Worm (Caenorhabditis elegans) whole organism, L4/young adult: Measurements from ENCODE around the gene prk-1.

Experiments used
- W03F9.2 ChIP-seq: fragments of 150-350 bp; optimal IDR thresholded peaks from 2 replicates; lab custom pipeline; 2014; ENCODE audit warnings: missing biosample characterization, missing genetic modification characterization
- dao-5 ChIP-seq: sonication (generic microtip); optimal IDR thresholded peaks from 2 replicates; lab custom pipeline; 2016; ENCODE audit warnings: missing genotype, missing genetic modification characterization, moderate library complexity, missing compliant biosample characterization
- him-1 ChIP-seq: sonication (generic microtip); optimal IDR thresholded peaks from 2 replicates; lab custom pipeline; 2016; ENCODE audit warnings: missing genotype, missing genetic modification reagents, missing genetic modification characterization, missing compliant biosample characterization

prk-1 gene

ce11 chrIII:6989900-6990299 lies at the start of gene prk-1:
Gene prk-1 (plus strand): TSS chrIII:6990168.
- TF ChIP-seq him-1 (tag; lab: Kevin White, UChicago) (no peak), W03F9.2 (tag; lab: Kevin White, UChicago) (no peak), dao-5 (tag; lab: Kevin White, UChicago) (no peak)

DNA sequence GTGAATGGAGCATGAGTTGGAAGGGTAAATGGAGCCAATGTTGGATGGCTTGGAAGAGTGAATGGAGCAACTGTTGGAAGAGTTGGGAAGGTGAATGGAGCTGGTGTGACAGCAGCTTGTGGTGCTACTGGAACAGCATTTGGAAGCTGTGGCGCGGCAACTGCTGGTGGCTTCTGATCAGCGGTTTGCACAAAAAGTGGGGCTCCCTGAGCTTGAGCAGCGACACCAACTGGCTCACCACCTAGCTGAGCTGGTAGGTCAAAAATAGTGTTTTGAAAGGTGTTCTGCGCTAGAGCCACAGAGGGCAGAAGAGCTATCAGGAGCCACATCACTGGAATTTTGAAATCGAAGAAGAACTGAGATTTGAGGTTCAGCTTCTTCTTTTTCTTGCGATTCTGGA lies 44.6 kb upstream of the prk-1 start:
- TF ChIP-seq dao-5 (tag; lab: Kevin White, UChicago) = no peak
- no peak for TF ChIP-seq W03F9.2 (tag; lab: Kevin White, UChicago)
- no peak for TF ChIP-seq him-1 (tag; lab: Kevin White, UChicago)

DNA sequence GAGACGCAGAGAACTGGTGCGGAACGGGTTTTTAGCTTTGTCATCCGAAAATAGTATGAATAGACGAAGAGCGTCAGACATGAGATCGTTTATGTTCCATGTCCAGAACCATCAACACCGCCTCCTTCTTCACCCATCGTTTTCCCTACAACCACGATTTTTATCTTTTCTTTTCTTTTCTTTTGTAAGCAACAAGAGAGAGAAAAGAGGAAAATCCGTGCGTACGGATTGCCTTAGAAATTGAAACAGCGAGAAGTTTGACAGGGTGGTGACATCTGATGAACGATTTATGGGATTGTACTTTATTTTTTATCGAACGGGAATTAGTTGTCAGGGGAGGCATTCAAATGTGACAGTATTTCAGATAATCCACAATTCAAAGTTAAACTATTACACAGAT lies 44.2 kb upstream of the prk-1 start, which contains the start of gene abu-13:
abu-13 (minus strand) TSS at position 152 of the 400 bp plus-strand sequence.
- no peak for TF ChIP-seq dao-5 (tag; lab: Kevin White, UChicago)
- TF ChIP-seq him-1 (tag; lab: Kevin White, UChicago) = no peak
- TF ChIP-seq W03F9.2 (tag; lab: Kevin White, UChicago) = no peak

DNA sequence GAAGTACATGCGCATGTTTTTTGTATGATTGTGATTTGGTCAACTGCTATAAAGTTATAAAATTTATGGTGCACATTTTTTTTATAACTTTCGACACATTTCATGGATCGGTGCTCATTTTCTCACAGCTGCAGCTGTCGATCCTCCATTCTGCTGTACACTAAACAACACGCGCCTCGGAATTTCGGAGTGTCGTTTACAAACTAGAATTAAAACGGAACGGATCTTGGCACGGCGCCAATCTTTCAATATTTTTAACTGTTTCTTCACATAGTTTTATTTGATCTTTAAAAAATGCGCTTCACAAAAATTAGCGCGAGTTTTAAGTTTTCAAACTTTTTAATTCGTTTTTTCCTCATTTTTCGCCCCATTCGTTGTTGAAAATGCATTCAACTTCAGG lies 43.6 kb upstream of the prk-1 start, which contains the start of gene let-711:
let-711 (plus strand) TSS at position 337 of the 400 bp plus-strand sequence.
- TF ChIP-seq dao-5 (tag; lab: Kevin White, UChicago) (no peak), him-1 (tag; lab: Kevin White, UChicago) (no peak), W03F9.2 (tag; lab: Kevin White, UChicago) (no peak)

DNA sequence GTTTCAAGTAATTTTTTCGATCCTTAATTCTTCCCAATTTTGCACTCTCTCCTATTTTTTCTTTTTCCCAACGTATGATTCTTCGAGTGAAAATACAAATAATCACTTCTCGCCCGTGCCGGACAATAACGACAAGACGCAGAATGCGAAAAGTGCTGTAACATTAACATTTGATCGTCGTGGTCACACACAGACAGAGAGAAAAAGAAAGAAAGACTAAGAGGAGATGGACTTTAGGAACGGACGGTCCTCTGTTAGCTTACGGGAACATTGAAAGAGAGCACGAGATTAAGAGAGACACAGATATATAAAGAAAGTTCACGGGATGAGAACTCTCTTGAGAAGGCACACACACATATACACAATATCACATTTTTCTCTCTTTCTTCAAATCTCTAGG lies 42.1 kb upstream of the prk-1 start:
- TF ChIP-seq him-1 (tag; lab: Kevin White, UChicago) = no peak
- no peak for TF ChIP-seq dao-5 (tag; lab: Kevin White, UChicago)
- no peak for TF ChIP-seq W03F9.2 (tag; lab: Kevin White, UChicago)

- TF ChIP-seq W03F9.2 (tag; lab: Kevin White, UChicago) (no peak), dao-5 (tag; lab: Kevin White, UChicago) (no peak), him-1 (tag; lab: Kevin White, UChicago) (no peak)
Measured at ce11 chrIII:6951435-6951834, 38.5 kb upstream of the prk-1 start.

- no peak for TF ChIP-seq W03F9.2 (tag; lab: Kevin White, UChicago)
- no peak for TF ChIP-seq him-1 (tag; lab: Kevin White, UChicago)
- TF ChIP-seq dao-5 (tag; lab: Kevin White, UChicago) = no peak
Measured at ce11 chrIII:6953373-6953772, 36.6 kb upstream of the prk-1 start.

- TF ChIP-seq W03F9.2 (tag; lab: Kevin White, UChicago) (no peak), him-1 (tag; lab: Kevin White, UChicago) (no peak), dao-5 (tag; lab: Kevin White, UChicago) (no peak)
Measured at ce11 chrIII:6953978-6954377, 36.0 kb upstream of the prk-1 start.

DNA sequence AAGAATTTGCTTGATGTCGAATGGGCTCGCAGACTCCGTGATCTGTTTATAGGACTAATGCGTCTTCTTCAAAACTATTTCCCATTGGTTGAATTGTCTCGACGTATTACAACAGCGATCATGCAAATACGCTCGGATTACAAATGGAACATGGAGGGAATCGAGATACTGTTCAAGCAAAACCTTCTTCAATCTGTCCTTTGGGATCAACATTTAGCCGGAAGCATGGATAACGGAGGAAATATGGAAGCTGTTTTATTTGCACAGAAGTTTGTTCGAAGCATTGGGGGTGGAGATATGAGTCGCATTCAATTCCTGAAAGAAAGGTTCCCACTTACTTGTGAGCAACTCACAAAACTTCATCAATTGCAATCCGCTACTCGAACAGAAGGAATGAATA lies 34.2 kb upstream of the prk-1 start:
- TF ChIP-seq dao-5 (tag; lab: Kevin White, UChicago) (no peak), W03F9.2 (tag; lab: Kevin White, UChicago) (no peak), him-1 (tag; lab: Kevin White, UChicago) (no peak)

DNA sequence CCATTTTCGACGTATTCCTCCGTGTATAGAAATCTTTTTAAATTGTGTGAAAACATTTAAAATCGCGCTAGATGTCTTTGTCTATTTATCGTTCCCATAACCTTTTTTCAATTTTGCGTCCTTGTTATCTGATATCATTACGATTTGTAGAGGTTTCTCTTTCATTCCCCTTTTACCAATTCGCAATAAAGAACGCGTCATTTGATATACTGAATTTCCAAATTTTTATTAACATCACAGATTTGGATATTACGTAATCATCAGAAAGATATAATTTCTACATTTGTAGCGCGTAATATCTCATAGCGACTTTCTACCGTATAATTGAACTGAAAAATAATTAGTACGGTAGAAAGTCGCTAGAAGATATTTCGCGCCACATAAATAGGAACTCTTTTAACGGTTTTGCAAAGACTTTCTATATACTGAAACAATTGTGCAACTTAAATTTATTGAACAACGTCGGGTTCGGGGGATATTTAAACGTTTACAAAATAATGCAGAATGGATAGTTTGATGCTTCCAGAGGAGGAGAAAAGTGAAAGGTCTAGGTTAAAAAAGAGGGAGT lies 31.2 kb upstream of the prk-1 start:
- TF ChIP-seq W03F9.2 (tag; lab: Kevin White, UChicago) = no peak
- no peak for TF ChIP-seq dao-5 (tag; lab: Kevin White, UChicago)
- no peak for TF ChIP-seq him-1 (tag; lab: Kevin White, UChicago)

DNA sequence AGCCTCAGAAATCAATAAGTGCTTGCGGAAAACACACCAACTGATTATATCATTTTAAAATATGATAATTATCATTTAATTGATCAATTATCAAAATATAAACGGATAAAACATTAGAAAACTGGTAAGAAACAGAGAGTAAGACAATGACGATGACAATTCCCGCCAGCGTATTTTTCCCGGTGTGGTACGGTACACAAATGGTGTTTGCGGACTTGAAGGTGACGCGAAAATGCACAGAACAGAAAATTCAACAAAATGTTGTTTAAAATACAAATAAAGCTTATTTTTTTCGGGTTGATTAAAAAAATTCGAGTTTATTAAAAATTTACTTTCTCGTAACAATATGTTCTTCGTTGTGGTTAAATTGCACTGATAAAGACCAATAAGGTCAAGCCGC lies 28.8 kb upstream of the prk-1 start:
- TF ChIP-seq W03F9.2 (tag; lab: Kevin White, UChicago) (peak; percentile 42), dao-5 (tag; lab: Kevin White, UChicago) (no peak), him-1 (tag; lab: Kevin White, UChicago) (no peak)

- TF ChIP-seq him-1 (tag; lab: Kevin White, UChicago) = no peak
- no peak for TF ChIP-seq dao-5 (tag; lab: Kevin White, UChicago)
- no peak for TF ChIP-seq W03F9.2 (tag; lab: Kevin White, UChicago)
Measured at ce11 chrIII:6961937-6962504, 27.9 kb upstream of the prk-1 start, which contains the start of the genes rpn-6.1 and F57B9.1. Gene rpn-6.1 (minus strand): TSS chrIII:6962001. Gene F57B9.1 (plus strand): TSS chrIII:6962090.

DNA sequence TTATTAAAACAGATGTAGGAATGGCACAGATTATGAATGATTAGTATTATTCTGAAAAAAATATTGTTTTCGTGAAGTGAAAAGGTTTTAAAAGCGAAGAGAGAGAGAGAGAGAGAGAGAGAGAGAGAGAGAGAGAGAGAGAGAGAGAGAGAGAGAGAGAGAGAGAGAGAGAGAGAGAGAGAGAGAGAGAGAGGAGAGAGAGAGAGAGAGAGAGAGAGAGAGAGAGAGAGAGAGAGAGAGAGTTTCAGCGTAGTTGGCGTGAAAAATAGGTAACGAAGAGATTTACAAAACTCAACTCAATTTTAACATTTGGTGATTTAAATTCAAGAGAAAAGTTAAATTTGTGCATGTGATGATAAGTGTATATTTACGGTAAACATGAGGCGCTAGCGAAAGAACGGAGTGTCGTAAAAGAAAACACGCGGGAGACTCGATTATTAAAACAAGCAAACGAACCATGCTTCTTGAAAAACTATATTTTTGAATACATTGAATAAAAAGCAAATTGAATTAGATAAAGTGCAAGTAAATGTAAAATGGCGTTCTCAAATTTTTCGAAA lies 21.8 kb upstream of the prk-1 start, which contains the start of gene panl-2:
panl-2 (minus strand) TSS at position 51 of the 560 bp plus-strand sequence.
- no peak for TF ChIP-seq dao-5 (tag; lab: Kevin White, UChicago)
- TF ChIP-seq him-1 (tag; lab: Kevin White, UChicago) = no peak
- no peak for TF ChIP-seq W03F9.2 (tag; lab: Kevin White, UChicago)
